Fruit fly (Drosophila melanogaster) whole organism, embryonic: ENCODE data around the gene CG34171.

Experiments used
- CG10209 ChIP-seq: fragments of 200-800 bp; sonication (Bioruptor generic); optimal IDR thresholded peaks from 3 replicates; lab custom pipeline; 2017; ENCODE audit warnings: missing biosample characterization, mild to moderate bottlenecking, missing genetic modification characterization, missing genetic modification reagents
- CG10366 ChIP-seq: fragments of 200-800 bp; sonication (Bioruptor generic); IDR thresholded peaks from 2 replicates; pipeline ENCODE4 v1.3.6; 2022; ENCODE audit warnings: missing biosample characterization, missing genetic modification characterization
- CG10431 ChIP-seq: fragments of 200-800 bp; sonication (Bioruptor generic); optimal IDR thresholded peaks from 3 replicates; lab custom pipeline; 2018; ENCODE audit warnings: missing biosample characterization, mild to moderate bottlenecking, missing genetic modification characterization
- CG11093 ChIP-seq: fragments of 200-800 bp; sonication (Bioruptor generic); IDR thresholded peaks from 3 replicates; pipeline ENCODE4 v1.3.6; 2022; ENCODE audit warnings: missing biosample characterization, missing genetic modification characterization
- CG11695 ChIP-seq: fragments of 200-800 bp; sonication (Bioruptor generic); IDR thresholded peaks from 3 replicates; pipeline ENCODE4 v1.3.6; 2022; ENCODE audit warnings: missing biosample characterization, missing genetic modification characterization
- CG12219 ChIP-seq: fragments of 200-800 bp; sonication (Bioruptor generic); optimal IDR thresholded peaks from 3 replicates; lab custom pipeline; 2018; ENCODE audit warnings: missing biosample characterization, mild to moderate bottlenecking, missing genetic modification characterization
- CG12391 ChIP-seq: fragments of 200-800 bp; sonication (Bioruptor generic); optimal IDR thresholded peaks from 3 replicates; lab custom pipeline; 2018; ENCODE audit warnings: missing biosample characterization, mild to moderate bottlenecking, missing genetic modification characterization, moderate library complexity
- CG14014 ChIP-seq: fragments of 200-800 bp; sonication (Bioruptor generic); IDR thresholded peaks from 2 replicates; pipeline ENCODE4 v1.3.6; 2022; ENCODE audit warnings: missing biosample characterization, missing genetic modification characterization
- CG1529 ChIP-seq: fragments of 200-800 bp; sonication (Bioruptor generic); optimal IDR thresholded peaks from 3 replicates; lab custom pipeline; 2018; ENCODE audit warnings: missing biosample characterization, missing genetic modification characterization
- CG17328 ChIP-seq: fragments of 200-800 bp; sonication (Bioruptor generic); IDR thresholded peaks from 2 replicates; pipeline ENCODE4 v1.3.6; 2022; ENCODE audit warnings: missing biosample characterization, missing genetic modification characterization
- CG17361 ChIP-seq: fragments of 200-800 bp; sonication (Bioruptor generic); IDR thresholded peaks from 3 replicates; pipeline ENCODE4 v1.3.6; 2022; ENCODE audit warnings: missing biosample characterization, missing genetic modification characterization
- CG17568 ChIP-seq: fragments of 200-800 bp; sonication (Bioruptor generic); optimal IDR thresholded peaks from 2 replicates; lab custom pipeline; 2018; ENCODE audit warnings: missing biosample characterization, mild to moderate bottlenecking, missing genetic modification characterization, moderate library complexity
- CG17802 ChIP-seq: fragments of 200-800 bp; sonication (Bioruptor generic); optimal IDR thresholded peaks from 2 replicates; lab custom pipeline; 2018; ENCODE audit warnings: missing biosample characterization, mild to moderate bottlenecking, missing genetic modification characterization, moderate library complexity
- CG18262 ChIP-seq: fragments of 200-800 bp; optimal IDR thresholded peaks from 3 replicates; lab custom pipeline; 2019; ENCODE audit warnings: missing biosample characterization, mild to moderate bottlenecking, missing genetic modification characterization, moderate library complexity
- CG2199 ChIP-seq: fragments of 200-800 bp; sonication (Bioruptor generic); IDR thresholded peaks from 3 replicates; pipeline ENCODE4 v1.3.6; 2022; ENCODE audit warnings: missing biosample characterization, missing genetic modification characterization
- CG2678 ChIP-seq: fragments of 200-800 bp; sonication (Bioruptor generic); optimal IDR thresholded peaks from 3 replicates; lab custom pipeline; 2019; ENCODE audit warnings: missing biosample characterization, mild to moderate bottlenecking, missing genetic modification characterization, moderate library complexity
- CG2712 ChIP-seq: fragments of 200-800 bp; optimal IDR thresholded peaks from 3 replicates; lab custom pipeline; 2019; ENCODE audit warnings: missing biosample characterization, mild to moderate bottlenecking, missing genetic modification characterization, moderate library complexity
- CG2875 ChIP-seq: fragments of 200-800 bp; sonication (Bioruptor generic); optimal IDR thresholded peaks from 2 replicates; lab custom pipeline; 2017; ENCODE audit warnings: missing biosample characterization, mild to moderate bottlenecking, missing genetic modification characterization, missing genetic modification reagents
- CG31441 ChIP-seq: fragments of 200-800 bp; sonication (Bioruptor generic); IDR thresholded peaks from 2 replicates; pipeline ENCODE4 v1.3.6; 2022; ENCODE audit warnings: missing biosample characterization, missing genetic modification characterization
- CG32772 ChIP-seq: fragments of 200-800 bp; sonication (Bioruptor generic); IDR thresholded peaks from 2 replicates; pipeline ENCODE4 v1.3.6; 2022; ENCODE audit warnings: missing biosample characterization, missing genetic modification characterization
- CG4820 ChIP-seq: fragments of 200-800 bp; sonication (Bioruptor generic); optimal IDR thresholded peaks from 3 replicates; lab custom pipeline; 2016; ENCODE audit warnings: missing biosample characterization, missing genetic modification characterization
- CG6689 ChIP-seq: fragments of 200-800 bp; sonication (Bioruptor generic); IDR thresholded peaks from 2 replicates; pipeline ENCODE4 v1.3.6; 2022; ENCODE audit warnings: missing biosample characterization, missing genetic modification characterization
- CG8089 ChIP-seq: fragments of 200-800 bp; sonication (Bioruptor generic); optimal IDR thresholded peaks from 3 replicates; lab custom pipeline; 2016; ENCODE audit warnings: missing biosample characterization, missing genetic modification characterization
- CG8924 ChIP-seq: fragments of 200-800 bp; optimal IDR thresholded peaks from 3 replicates; lab custom pipeline; 2019; ENCODE audit warnings: missing biosample characterization, mild to moderate bottlenecking, missing genetic modification characterization, moderate library complexity
- D19A ChIP-seq: fragments of 200-800 bp; optimal IDR thresholded peaks from 3 replicates; lab custom pipeline; 2019; ENCODE audit warnings: missing biosample characterization, mild to moderate bottlenecking, missing genetic modification characterization, moderate library complexity
- Drgx ChIP-seq: fragments of 200-800 bp; sonication (Bioruptor generic); IDR thresholded peaks from 2 replicates; pipeline ENCODE4 v1.3.6; 2022; ENCODE audit warnings: missing biosample characterization, missing genetic modification characterization
- Poxn ChIP-seq: fragments of 200-800 bp; sonication (Bioruptor generic); IDR thresholded peaks from 2 replicates; pipeline ENCODE4 v1.3.6; 2022; ENCODE audit warnings: missing biosample characterization, missing genetic modification characterization
- Six4 ChIP-seq: fragments of 200-800 bp; sonication (Bioruptor generic); optimal IDR thresholded peaks from 2 replicates; lab custom pipeline; 2016; ENCODE audit warnings: missing biosample characterization, missing genetic modification characterization
- Sox102F ChIP-seq: fragments of 200-800 bp; sonication (Bioruptor generic); optimal IDR thresholded peaks from 2 replicates; lab custom pipeline; 2018; ENCODE audit warnings: missing biosample characterization, mild to moderate bottlenecking, missing genetic modification characterization, moderate library complexity
- az2 ChIP-seq: fragments of 200-800 bp; sonication (Bioruptor generic); optimal IDR thresholded peaks from 3 replicates; lab custom pipeline; 2016; ENCODE audit warnings: missing biosample characterization, missing genetic modification characterization
- bcd ChIP-seq: fragments of 200-800 bp; sonication (Bioruptor generic); optimal IDR thresholded peaks from 2 replicates; lab custom pipeline; 2017; ENCODE audit warnings: missing biosample characterization, mild to moderate bottlenecking, missing genetic modification characterization
- cato ChIP-seq: fragments of 200-800 bp; sonication (Bioruptor generic); optimal IDR thresholded peaks from 2 replicates; lab custom pipeline; 2016; ENCODE audit warnings: missing biosample characterization, missing genetic modification characterization, borderline replicate concordance
- croc ChIP-seq: fragments of 200-800 bp; sonication (Bioruptor generic); conservative IDR thresholded peaks from 3 replicates; pipeline ENCODE4 v1.3.6; 2022; ENCODE audit warnings: missing biosample characterization, missing genetic modification characterization
- dm ChIP-seq: fragments of 200-800 bp; sonication (Bioruptor generic); optimal IDR thresholded peaks from 3 replicates; lab custom pipeline; 2016; ENCODE audit warnings: missing biosample characterization, missing genetic modification characterization
- dmrt99B ChIP-seq: fragments of 200-800 bp; sonication (Bioruptor generic); optimal IDR thresholded peaks from 2 replicates; lab custom pipeline; 2018; ENCODE audit warnings: missing biosample characterization, mild to moderate bottlenecking, missing genetic modification characterization, moderate library complexity
- ewg ChIP-seq: fragments of 200-800 bp; sonication (Bioruptor generic); optimal IDR thresholded peaks from 3 replicates; lab custom pipeline; 2017; ENCODE audit warnings: mild to moderate bottlenecking, missing biosample characterization, missing genetic modification reagents, missing genetic modification characterization
- gcm ChIP-seq: fragments of 200-800 bp; sonication (Bioruptor generic); optimal IDR thresholded peaks from 2 replicates; lab custom pipeline; 2019; ENCODE audit warnings: missing biosample characterization, mild to moderate bottlenecking, missing genetic modification characterization, moderate library complexity
- gem ChIP-seq: fragments of 200-800 bp; sonication (Bioruptor generic); optimal IDR thresholded peaks from 2 replicates; lab custom pipeline; 2019; ENCODE audit warnings: missing biosample characterization, mild to moderate bottlenecking, missing genetic modification characterization, moderate library complexity
- maf-S ChIP-seq: fragments of 200-800 bp; sonication (Bioruptor generic); optimal IDR thresholded peaks from 2 replicates; lab custom pipeline; 2016; ENCODE audit warnings: missing biosample characterization, missing genetic modification characterization
- nmo ChIP-seq: fragments of 200-800 bp; sonication (Bioruptor generic); optimal IDR thresholded peaks from 2 replicates; lab custom pipeline; 2018; ENCODE audit warnings: missing biosample characterization, mild to moderate bottlenecking, missing genetic modification characterization, moderate library complexity
- odd ChIP-seq: fragments of 200-800 bp; sonication (Bioruptor generic); optimal IDR thresholded peaks from 2 replicates; lab custom pipeline; 2017; ENCODE audit warnings: missing biosample characterization, mild to moderate bottlenecking, missing genetic modification characterization
- psq ChIP-seq: fragments of 200-800 bp; sonication (Bioruptor generic); optimal IDR thresholded peaks from 2 replicates; lab custom pipeline; 2017; ENCODE audit warnings: missing biosample characterization, missing genetic modification characterization
- sc ChIP-seq, 3 experiments: fragments of >200 bp in 2 of 3; fragments of 200-800 bp in 1 of 3; sonication (Bioruptor generic) in 1 of 3; optimal IDR thresholded peaks; 2 replicates in 2 of 3; 3 replicates in 1 of 3; lab custom pipeline; 2017; ENCODE audit warnings: mild to moderate bottlenecking in 1 of 3, missing biosample characterization in 1 of 3, missing genetic modification characterization in 1 of 3, missing genetic modification reagents in 1 of 3
- sd ChIP-seq: fragments of 200-800 bp; sonication (Bioruptor generic); optimal IDR thresholded peaks from 3 replicates; lab custom pipeline; 2018; ENCODE audit warnings: missing biosample characterization, mild to moderate bottlenecking, missing genetic modification characterization, moderate library complexity
- slou ChIP-seq: fragments of 200-800 bp; sonication (Bioruptor generic); optimal IDR thresholded peaks from 3 replicates; lab custom pipeline; 2016; ENCODE audit warnings: missing biosample characterization, missing genetic modification characterization
- stc ChIP-seq: fragments of 200-800 bp; sonication (Bioruptor generic); IDR thresholded peaks from 2 replicates; pipeline ENCODE4 v1.3.6; 2022; ENCODE audit warnings: missing biosample characterization, missing genetic modification characterization
- trem ChIP-seq: fragments of 200-800 bp; optimal IDR thresholded peaks from 3 replicates; lab custom pipeline; 2019; ENCODE audit warnings: missing biosample characterization, mild to moderate bottlenecking, missing genetic modification characterization, moderate library complexity
- tx ChIP-seq: fragments of 200-800 bp; sonication (Bioruptor generic); optimal IDR thresholded peaks from 2 replicates; lab custom pipeline; 2016; ENCODE audit warnings: missing biosample characterization, missing genetic modification characterization
- vnd ChIP-seq: fragments of 200-800 bp; sonication (Bioruptor generic); IDR thresholded peaks from 3 replicates; pipeline ENCODE4 v1.3.6; 2022; ENCODE audit warnings: missing biosample characterization, missing genetic modification characterization; ENCODE audit not compliant: partially characterized antibody
- vvl ChIP-seq: fragments of 200-800 bp; sonication (Bioruptor generic); IDR thresholded peaks from 2 replicates; pipeline ENCODE4 v1.3.6; 2022; ENCODE audit warnings: missing biosample characterization, missing genetic modification characterization

Gene CG34171

dm6 chr2L:18345194-18345593, 33.2 kb upstream of the CG34171 start:
- no peak for TF ChIP-seq dm (GFP tag; lab: Kevin White, UChicago)
- TF ChIP-seq CG4820 (GFP tag; lab: Kevin White, UChicago) = peak; percentile 50
- no peak for TF ChIP-seq CG8089 (GFP tag; lab: Kevin White, UChicago)
- TF ChIP-seq CG12391 (tag; lab: Kevin White, UChicago) = peak; percentile 50
- TF ChIP-seq Drgx (GFP tag; lab: Robert Waterston, UW) = peak; percentile 79
- peak; percentile 59 for TF ChIP-seq Sox102F
- peak; percentile 16 for TF ChIP-seq bcd (GFP tag; lab: Kevin White, UChicago)
- peak; percentile 12 for TF ChIP-seq CG17802 (tag; lab: Kevin White, UChicago)
- TF ChIP-seq vvl (GFP tag; lab: Robert Waterston, UW) = 0 out of 2 replicates have a peak, but pooled peaks have one; percentile 29
- TF ChIP-seq Six4 (GFP tag; lab: Kevin White, UChicago) = peak; percentile 35
- TF ChIP-seq CG17361 = peak; percentile 43; the same call in 1 of the 3 replicates
- 0 out of 3 replicates have a peak, but pooled peaks have one; percentile 44 for TF ChIP-seq CG11695 (GFP tag; lab: Robert Waterston, UW)
- no peak for TF ChIP-seq sd
- 0 out of 2 replicates have a peak, but pooled peaks have one; percentile 28 for TF ChIP-seq CG32772 (GFP tag; lab: Robert Waterston, UW)
- TF ChIP-seq psq (GFP tag; lab: Kevin White, UChicago) = no peak
- TF ChIP-seq CG11093 (GFP tag; lab: Robert Waterston, UW) = no peak
- peak; percentile 33; the same call in 1 of the 2 replicates for TF ChIP-seq CG10366 (GFP tag; lab: Robert Waterston, UW)
- no peak for TF ChIP-seq cato (GFP tag; lab: Kevin White, UChicago)
- peak; percentile 65 for TF ChIP-seq CG2712
- peak; percentile 63 for TF ChIP-seq CG31441 (GFP tag; lab: Robert Waterston, UW)
- TF ChIP-seq CG6689 (GFP tag; lab: Robert Waterston, UW) = peak; percentile 51
- TF ChIP-seq trem = peak; percentile 21
- no peak for TF ChIP-seq maf-S
- TF ChIP-seq gem (tag; lab: Kevin White, UChicago) = peak; percentile 71
- TF ChIP-seq CG12219 (GFP tag; lab: Kevin White, UChicago) = peak; percentile 20
- TF ChIP-seq CG2678 (tag; lab: Kevin White, UChicago) = peak; percentile 52
- peak; percentile 5 for TF ChIP-seq CG10209
- peak; percentile 52 for TF ChIP-seq nmo (GFP tag; lab: Kevin White, UChicago)
- TF ChIP-seq az2 (GFP tag; lab: Kevin White, UChicago) = peak; percentile 42
- no peak for TF ChIP-seq Poxn
- TF ChIP-seq CG14014 (GFP tag; lab: Robert Waterston, UW) = no peak
- TF ChIP-seq croc (GFP tag; lab: Robert Waterston, UW) = peak; percentile 30; the same call in 1 of the 3 replicates
- TF ChIP-seq CG8924 (tag; lab: Kevin White, UChicago) = peak; percentile 17
- TF ChIP-seq dmrt99B (tag; lab: Kevin White, UChicago) = peak; percentile 72
- TF ChIP-seq CG17568 (GFP tag; lab: Kevin White, UChicago) = peak; percentile 5
- TF ChIP-seq sc (optimal IDR thresholded peaks at IDR 0.05; lab: Kevin White, UChicago) = no peak
- TF ChIP-seq sc (GFP tag; optimal IDR thresholded peaks at IDR 0.05; lab: Kevin White, UChicago) = peak; percentile 11
- TF ChIP-seq gcm (GFP tag; lab: Kevin White, UChicago) = peak; percentile 10
- peak; percentile 67 for TF ChIP-seq CG18262 (tag; lab: Kevin White, UChicago)
- TF ChIP-seq CG2875 (GFP tag; lab: Kevin White, UChicago) = peak; percentile 43
- TF ChIP-seq odd (GFP tag; lab: Kevin White, UChicago) = peak; percentile 10
- no peak for TF ChIP-seq tx (GFP tag; lab: Kevin White, UChicago)
- TF ChIP-seq CG2199 = no peak
- TF ChIP-seq ewg (GFP tag; lab: Kevin White, UChicago) = peak; percentile 40
- TF ChIP-seq vnd = no peak
- TF ChIP-seq CG17328 (GFP tag; lab: Robert Waterston, UW) = peak; percentile 42; the same call in 1 of the 2 replicates
- peak; percentile 20 for TF ChIP-seq CG1529 (GFP tag; lab: Kevin White, UChicago)
- peak; percentile 32; the same call in 1 of the 2 replicates for TF ChIP-seq stc
- TF ChIP-seq CG10431 (GFP tag; lab: Kevin White, UChicago) = peak; percentile 20
- peak; percentile 42 for TF ChIP-seq D19A
- no peak for TF ChIP-seq slou (GFP tag; lab: Kevin White, UChicago)
